Fruit fly (Drosophila melanogaster) whole organism, embryonic: ENCODE measurements around the gene Ufd4.

Source experiments
- Adf1 ChIP-seq: fragments of 200-800 bp; sonication (Bioruptor generic); IDR thresholded peaks from 2 replicates; pipeline ENCODE4 v1.3.6; 2022; ENCODE audit warnings: missing biosample characterization, missing genetic modification characterization
- Asciz ChIP-seq: fragments of 200-800 bp; sonication (Bioruptor generic); optimal IDR thresholded peaks from 2 replicates; lab custom pipeline; 2017; ENCODE audit warnings: missing biosample characterization, mild to moderate bottlenecking, missing genetic modification characterization, missing genetic modification reagents
- CG10274 ChIP-seq: fragments of 200-800 bp; sonication (Bioruptor generic); optimal IDR thresholded peaks from 3 replicates; lab custom pipeline; 2017; ENCODE audit warnings: missing biosample characterization, mild to moderate bottlenecking, missing genetic modification characterization
- CG10543 ChIP-seq: fragments of 200-800 bp; sonication (Bioruptor generic); optimal IDR thresholded peaks from 3 replicates; lab custom pipeline; 2017; ENCODE audit warnings: missing biosample characterization, mild to moderate bottlenecking, missing genetic modification characterization, moderate library complexity
- CG11723 ChIP-seq: fragments of 200-800 bp; sonication (Bioruptor generic); optimal IDR thresholded peaks from 2 replicates; lab custom pipeline; 2017; ENCODE audit warnings: missing biosample characterization, mild to moderate bottlenecking, missing genetic modification characterization
- CG12299 ChIP-seq: fragments of 200-800 bp; sonication (Bioruptor generic); optimal IDR thresholded peaks from 2 replicates; lab custom pipeline; 2018; ENCODE audit warnings: missing biosample characterization, mild to moderate bottlenecking, missing genetic modification characterization
- CG12942 ChIP-seq: fragments of 200-800 bp; sonication (Bioruptor generic); optimal IDR thresholded peaks from 3 replicates; lab custom pipeline; 2016; ENCODE audit warnings: missing biosample characterization, missing genetic modification characterization
- CG13624 ChIP-seq: fragments of 200-800 bp; sonication (Bioruptor generic); optimal IDR thresholded peaks from 2 replicates; lab custom pipeline; 2016; ENCODE audit warnings: missing biosample characterization, missing genetic modification characterization
- CG13775 ChIP-seq: fragments of 200-800 bp; sonication (Bioruptor generic); optimal IDR thresholded peaks from 3 replicates; lab custom pipeline; 2017; ENCODE audit warnings: missing biosample characterization, mild to moderate bottlenecking, missing genetic modification characterization
- CG1603 ChIP-seq: fragments of 200-800 bp; sonication (Bioruptor generic); optimal IDR thresholded peaks from 2 replicates; lab custom pipeline; 2019; ENCODE audit warnings: missing biosample characterization, mild to moderate bottlenecking, missing genetic modification characterization, moderate library complexity
- CG18599 ChIP-seq: fragments of 200-800 bp; sonication (Bioruptor generic); optimal IDR thresholded peaks from 3 replicates; lab custom pipeline; 2017; ENCODE audit warnings: missing biosample characterization, missing genetic modification characterization, mild to moderate bottlenecking, moderate library complexity, missing genetic modification reagents
- CG2889 ChIP-seq: fragments of 200-800 bp; sonication (Bioruptor generic); IDR thresholded peaks from 3 replicates; pipeline ENCODE4 v1.3.6; 2022; ENCODE audit warnings: missing biosample characterization, missing genetic modification characterization
- CG31388 ChIP-seq: fragments of 200-800 bp; sonication (Bioruptor generic); optimal IDR thresholded peaks from 2 replicates; lab custom pipeline; 2016; ENCODE audit warnings: missing biosample characterization, missing genetic modification characterization
- CG32767 ChIP-seq: fragments of 200-800 bp; sonication (Bioruptor generic); IDR thresholded peaks from 2 replicates; pipeline ENCODE4 v1.3.6; 2022; ENCODE audit warnings: missing biosample characterization, missing genetic modification characterization
- CG32772 ChIP-seq: fragments of 200-800 bp; sonication (Bioruptor generic); IDR thresholded peaks from 2 replicates; pipeline ENCODE4 v1.3.6; 2022; ENCODE audit warnings: missing biosample characterization, missing genetic modification characterization
- CG3838 ChIP-seq: fragments of 200-800 bp; sonication (Bioruptor generic); optimal IDR thresholded peaks from 3 replicates; lab custom pipeline; 2016; ENCODE audit warnings: missing biosample characterization, missing genetic modification characterization
- CG7963 ChIP-seq: fragments of 200-800 bp; sonication (Bioruptor generic); IDR thresholded peaks from 3 replicates; pipeline ENCODE4 v1.3.6; 2022; ENCODE audit warnings: missing biosample characterization, missing genetic modification characterization; ENCODE audit not compliant: partially characterized antibody
- CG9215 ChIP-seq: fragments of 200-800 bp; sonication (Bioruptor generic); IDR thresholded peaks from 2 replicates; pipeline ENCODE4 v1.3.6; 2022; ENCODE audit warnings: missing biosample characterization, missing genetic modification characterization
- CG9727 ChIP-seq: fragments of 200-800 bp; sonication (Bioruptor generic); optimal IDR thresholded peaks from 3 replicates; lab custom pipeline; 2017; ENCODE audit warnings: missing biosample characterization, mild to moderate bottlenecking, missing genetic modification characterization
- CG9817 ChIP-seq: fragments of 200-800 bp; sonication (Bioruptor generic); optimal IDR thresholded peaks from 2 replicates; lab custom pipeline; 2018; ENCODE audit warnings: missing biosample characterization, mild to moderate bottlenecking, missing genetic modification characterization, moderate library complexity
- D19B ChIP-seq: fragments of 200-800 bp; sonication (Bioruptor generic); optimal IDR thresholded peaks from 2 replicates; lab custom pipeline; 2017; ENCODE audit warnings: missing biosample characterization, mild to moderate bottlenecking, missing genetic modification characterization
- Dip2 ChIP-seq: fragments of 200-800 bp; sonication (Bioruptor generic); IDR thresholded peaks from 2 replicates; pipeline ENCODE4 v1.3.6; 2022; ENCODE audit warnings: missing biosample characterization, missing genetic modification characterization
- Doc2 ChIP-seq: fragments of 200-800 bp; sonication (Bioruptor generic); IDR thresholded peaks from 2 replicates; pipeline ENCODE4 v1.3.6; 2022; ENCODE audit warnings: missing biosample characterization, missing genetic modification characterization
- Dref ChIP-seq: fragments of 200-800 bp; sonication (Bioruptor generic); IDR thresholded peaks from 2 replicates; pipeline ENCODE4 v1.3.6; 2022; ENCODE audit warnings: missing biosample characterization, missing genetic modification characterization
- Hr3 ChIP-seq: fragments of 200-800 bp; sonication (Bioruptor generic); optimal IDR thresholded peaks from 3 replicates; lab custom pipeline; 2016; ENCODE audit warnings: missing biosample characterization, missing genetic modification characterization
- Hsf ChIP-seq: fragments of 200-800 bp; sonication (Bioruptor generic); optimal IDR thresholded peaks from 3 replicates; lab custom pipeline; 2016; ENCODE audit warnings: missing biosample characterization, missing genetic modification characterization
- NC2β ChIP-seq: fragments of 200-800 bp; sonication (Bioruptor generic); optimal IDR thresholded peaks from 2 replicates; lab custom pipeline; 2016; ENCODE audit warnings: missing biosample characterization, missing genetic modification characterization
- Neu2 ChIP-seq: fragments of 200-800 bp; sonication (Bioruptor generic); optimal IDR thresholded peaks from 3 replicates; lab custom pipeline; 2016; ENCODE audit warnings: missing biosample characterization, missing genetic modification characterization, borderline replicate concordance
- Nf-YB ChIP-seq: fragments of 200-800 bp; sonication (Bioruptor generic); optimal IDR thresholded peaks from 3 replicates; lab custom pipeline; 2019; ENCODE audit warnings: missing biosample characterization, mild to moderate bottlenecking, missing genetic modification characterization, moderate library complexity
- Oli ChIP-seq: fragments of 200-800 bp; sonication (Bioruptor generic); optimal IDR thresholded peaks from 2 replicates; lab custom pipeline; 2018; ENCODE audit warnings: missing biosample characterization, mild to moderate bottlenecking, missing genetic modification characterization, moderate library complexity
- Rfx ChIP-seq: fragments of 200-800 bp; sonication (Bioruptor generic); IDR thresholded peaks from 2 replicates; pipeline ENCODE4 v1.3.6; 2022; ENCODE audit warnings: missing biosample characterization, missing genetic modification characterization
- Spps ChIP-seq: fragments of 200-800 bp; sonication (Bioruptor generic); optimal IDR thresholded peaks from 2 replicates; lab custom pipeline; 2018; ENCODE audit warnings: missing biosample characterization, mild to moderate bottlenecking, missing genetic modification characterization
- ap ChIP-seq: fragments of 200-800 bp; sonication (Bioruptor generic); IDR thresholded peaks from 2 replicates; pipeline ENCODE4 v1.3.6; 2022; ENCODE audit warnings: missing biosample characterization, missing genetic modification characterization
- ara ChIP-seq: fragments of 200-800 bp; sonication (Bioruptor generic); IDR thresholded peaks from 2 replicates; pipeline ENCODE4 v1.3.6; 2022; ENCODE audit warnings: missing biosample characterization, missing genetic modification characterization
- ash1 ChIP-seq: fragments of 200-800 bp; sonication (Bioruptor generic); optimal IDR thresholded peaks from 2 replicates; lab custom pipeline; 2018; ENCODE audit warnings: missing biosample characterization, mild to moderate bottlenecking, missing genetic modification characterization
- bbx ChIP-seq: fragments of 200-800 bp; sonication (Bioruptor generic); IDR thresholded peaks from 2 replicates; pipeline ENCODE4 v1.3.6; 2022; ENCODE audit warnings: missing biosample characterization, missing genetic modification characterization; ENCODE audit not compliant: partially characterized antibody
- caup ChIP-seq: fragments of 200-800 bp; sonication (Bioruptor generic); optimal IDR thresholded peaks from 3 replicates; lab custom pipeline; 2017; ENCODE audit warnings: missing biosample characterization, mild to moderate bottlenecking, missing genetic modification characterization, moderate library complexity; ENCODE audit not compliant: severe bottlenecking
- chn ChIP-seq: fragments of 200-800 bp; sonication (Bioruptor generic); optimal IDR thresholded peaks from 2 replicates; lab custom pipeline; 2016; ENCODE audit warnings: missing biosample characterization, missing genetic modification characterization
- crp ChIP-seq, 2 experiments: fragments of 200-800 bp; sonication (Bioruptor generic); optimal IDR thresholded peaks; 2 replicates in 1 of 2; 3 replicates in 1 of 2; lab custom pipeline; 2017; ENCODE audit warnings: missing biosample characterization in 2 of 2, missing genetic modification characterization in 2 of 2, mild to moderate bottlenecking in 1 of 2, moderate library complexity in 1 of 2
- emc ChIP-seq: fragments of 200-800 bp; sonication (Bioruptor generic); optimal IDR thresholded peaks from 2 replicates; lab custom pipeline; 2016; ENCODE audit warnings: missing biosample characterization, missing genetic modification characterization
- eyg ChIP-seq: fragments of 200-800 bp; sonication (Bioruptor generic); optimal IDR thresholded peaks from 3 replicates; lab custom pipeline; 2016; ENCODE audit warnings: missing biosample characterization, missing genetic modification characterization
- gsb ChIP-seq: fragments of 200-800 bp; sonication (Bioruptor generic); IDR thresholded peaks from 2 replicates; pipeline ENCODE4 v1.3.6; 2022; ENCODE audit warnings: missing biosample characterization, missing genetic modification characterization
- gsb-n ChIP-seq: fragments of 200-800 bp; sonication (Bioruptor generic); optimal IDR thresholded peaks from 3 replicates; lab custom pipeline; 2018; ENCODE audit warnings: missing biosample characterization, mild to moderate bottlenecking, missing genetic modification characterization
- insv ChIP-seq, 2 experiments: fragments of 200-800 bp; sonication (Bioruptor generic); optimal IDR thresholded peaks; 3 replicates each; lab custom pipeline; 2016 to 2018; ENCODE audit warnings: missing biosample characterization in 2 of 2, missing genetic modification characterization in 2 of 2
- sens-2 ChIP-seq: fragments of 200-800 bp; sonication (Bioruptor generic); IDR thresholded peaks from 2 replicates; pipeline ENCODE4 v1.3.6; 2022; ENCODE audit warnings: missing biosample characterization, missing genetic modification characterization
- slbo ChIP-seq: fragments of 200-800 bp; sonication (Bioruptor generic); IDR thresholded peaks from 2 replicates; pipeline ENCODE4 v1.3.6; 2022; ENCODE audit warnings: missing biosample characterization, missing genetic modification characterization
- tna ChIP-seq: fragments of 200-800 bp; sonication (Bioruptor generic); IDR thresholded peaks from 2 replicates; pipeline ENCODE4 v1.3.6; 2022; ENCODE audit warnings: missing biosample characterization, missing genetic modification characterization; ENCODE audit not compliant: partially characterized antibody
- usp ChIP-seq: fragments of >200 bp; optimal IDR thresholded peaks from 2 replicates; lab custom pipeline; 2017; ENCODE audit warnings: missing biosample characterization, missing genetic modification characterization
- vvl ChIP-seq: fragments of 200-800 bp; sonication (Bioruptor generic); IDR thresholded peaks from 2 replicates; pipeline ENCODE4 v1.3.6; 2022; ENCODE audit warnings: missing biosample characterization, missing genetic modification characterization
- yki ChIP-seq: fragments of >200 bp; optimal IDR thresholded peaks from 3 replicates; lab custom pipeline; 2018
- zfh2 ChIP-seq: fragments of 200-800 bp; sonication (Bioruptor generic); optimal IDR thresholded peaks from 2 replicates; lab custom pipeline; 2016; ENCODE audit warnings: missing biosample characterization, missing genetic modification characterization

Gene Ufd4

dm6 chr2L:10334854-10335277 is 42.7 kb upstream of the Ufd4 start (continued):
- TF ChIP-seq CG10543 (GFP tag; lab: Kevin White, UChicago) (peak; percentile 97), CG9817 (tag; lab: Kevin White, UChicago) (no peak), eyg (GFP tag; lab: Kevin White, UChicago) (peak; percentile 16), usp (GFP tag; lab: Kevin White, UChicago) (no peak), CG7963 (GFP tag; lab: Robert Waterston, UW) (no peak), Hsf (peak; percentile 44), chn (GFP tag; lab: Kevin White, UChicago) (no peak), CG2889 (GFP tag; lab: Robert Waterston, UW) (no peak), CG9727 (GFP tag; lab: Kevin White, UChicago) (peak; percentile 57), Asciz (peak; percentile 69), CG13624 (GFP tag; lab: Kevin White, UChicago) (peak; percentile 68), gsb (GFP tag; lab: Robert Waterston, UW) (no peak), yki (lab: Kevin White, UChicago) (no peak), sens-2 (GFP tag; lab: Robert Waterston, UW) (no peak), CG32772 (GFP tag; lab: Robert Waterston, UW) (no peak), CG12942 (peak; percentile 6), CG1603 (tag; lab: Kevin White, UChicago) (peak; percentile 81), CG13775 (GFP tag; lab: Kevin White, UChicago) (peak; percentile 50), CG31388 (GFP tag; lab: Kevin White, UChicago) (no peak), Dip2 (GFP tag; lab: Robert Waterston, UW) (no peak), ash1 (peak; percentile 40), emc (GFP tag; lab: Kevin White, UChicago) (no peak), CG32767 (peak; percentile 59; the same call in 1 of the 2 replicates), CG11723 (GFP tag; lab: Kevin White, UChicago) (peak; percentile 75), Spps (tag; lab: Kevin White, UChicago) (peak; percentile 43), NC2β (GFP tag; lab: Kevin White, UChicago) (peak; percentile 55), vvl (GFP tag; lab: Robert Waterston, UW) (peak; percentile 93), zfh2 (GFP tag; lab: Kevin White, UChicago) (peak; percentile 47), Rfx (GFP tag; lab: Robert Waterston, UW) (peak; percentile 75), CG9215 (GFP tag; lab: Robert Waterston, UW) (no peak), Neu2 (no peak), insv (GFP tag; optimal IDR thresholded peaks at IDR 0.05; lab: Kevin White, UChicago) (peak in 1 of 2 experiments; percentile 43), Oli (tag; lab: Kevin White, UChicago) (no peak), ara (GFP tag; lab: Robert Waterston, UW) (peak; percentile 69), CG3838 (GFP tag; lab: Kevin White, UChicago) (no peak), Nf-YB (GFP tag; lab: Kevin White, UChicago) (peak; percentile 52), ap (GFP tag; lab: Robert Waterston, UW) (no peak), Adf1 (GFP tag; lab: Robert Waterston, UW) (peak; percentile 16; the same call in 1 of the 2 replicates), crp (GFP tag; optimal IDR thresholded peaks at IDR 0.05; lab: Kevin White, UChicago) (no peak), CG10274 (GFP tag; lab: Kevin White, UChicago) (peak; percentile 28), bbx (GFP tag; lab: Robert Waterston, UW) (peak; percentile 51), Hr3 (GFP tag; lab: Kevin White, UChicago) (peak; percentile 6), tna (GFP tag; lab: Robert Waterston, UW) (peak; percentile 48; the same call in 1 of the 2 replicates), caup (GFP tag; lab: Kevin White, UChicago) (peak; percentile 77), slbo (GFP tag; lab: Robert Waterston, UW) (peak; percentile 64), D19B (peak; percentile 54), Doc2 (GFP tag; lab: Robert Waterston, UW) (no peak), CG12299 (tag; lab: Kevin White, UChicago) (peak; percentile 70), Dref (GFP tag; lab: Robert Waterston, UW) (peak; percentile 45), gsb-n (tag; lab: Kevin White, UChicago) (peak; percentile 59), CG18599 (GFP tag; lab: Kevin White, UChicago) (peak; percentile 84)
